Worm (Caenorhabditis elegans) whole organism, late embryonic: ENCODE results near the gene klp-6.
A peak's percentile ranks its signal among the peaks of the same experiment; 100 is the strongest.
"Not testable (repeated sequence)": the region's sequence is repeated elsewhere in the genome, so short reads cannot be mapped to it uniquely, and the experiment has no call there.

Source experiments
- C08G9.2 ChIP-seq: sonication (generic microtip); optimal IDR thresholded peaks from 2 replicates; lab custom pipeline; 2016; ENCODE audit warnings: mild to moderate bottlenecking, missing genetic modification characterization, moderate library complexity, missing compliant biosample characterization
- C38D4.7 ChIP-seq: fragments of 200-800 bp; sonication (Bioruptor generic); optimal IDR thresholded peaks from 2 replicates; lab custom pipeline; 2018; ENCODE audit warnings: mild to moderate bottlenecking, missing genetic modification characterization, moderate library complexity, missing compliant biosample characterization
- F13H6.1 ChIP-seq: sonication (generic microtip); optimal IDR thresholded peaks from 2 replicates; lab custom pipeline; 2016; ENCODE audit warnings: missing genetic modification characterization, missing compliant biosample characterization
- K02D7.2 ChIP-seq: sonication (generic microtip); optimal IDR thresholded peaks from 2 replicates; lab custom pipeline; 2017; ENCODE audit warnings: mild to moderate bottlenecking, missing genetic modification characterization, missing compliant biosample characterization
- ahr-1 ChIP-seq: sonication (generic microtip); optimal IDR thresholded peaks from 2 replicates; lab custom pipeline; 2016; ENCODE audit warnings: missing genetic modification characterization, missing compliant biosample characterization
- ama-1 ChIP-seq: fragments of 150-350 bp; optimal IDR thresholded peaks from 2 replicates; lab custom pipeline; 2014
- ceh-14 ChIP-seq: sonication (generic microtip); optimal IDR thresholded peaks from 2 replicates; lab custom pipeline; 2016; ENCODE audit warnings: missing genotype, missing genetic modification characterization, missing compliant biosample characterization
- ceh-2 ChIP-seq: sonication (generic microtip); optimal IDR thresholded peaks from 2 replicates; lab custom pipeline; 2016; ENCODE audit warnings: missing genotype, missing genetic modification characterization, missing compliant biosample characterization
- ceh-22 ChIP-seq: sonication (generic microtip); optimal IDR thresholded peaks from 2 replicates; lab custom pipeline; 2017; ENCODE audit warnings: missing biosample characterization, missing genetic modification characterization
- ceh-30 ChIP-seq: fragments of 150-350 bp; optimal IDR thresholded peaks from 2 replicates; lab custom pipeline; 2014; ENCODE audit warnings: missing biosample characterization, missing genetic modification characterization
- ceh-34 ChIP-seq: sonication (generic microtip); optimal IDR thresholded peaks from 2 replicates; lab custom pipeline; 2016; ENCODE audit warnings: mild to moderate bottlenecking, missing genetic modification characterization, missing compliant biosample characterization
- ceh-45 ChIP-seq: fragments of 200-800 bp; sonication (Bioruptor generic); IDR thresholded peaks from 2 replicates; pipeline ENCODE4 v1.3.6; 2022; ENCODE audit warnings: missing genetic modification reagents, missing genetic modification characterization, missing compliant biosample characterization
- ceh-6 ChIP-seq: fragments of 200-800 bp; sonication (Bioruptor generic); optimal IDR thresholded peaks from 2 replicates; lab custom pipeline; 2018; ENCODE audit warnings: mild to moderate bottlenecking, missing genetic modification characterization, missing compliant biosample characterization
- ceh-9 ChIP-seq: sonication (generic microtip); optimal IDR thresholded peaks from 2 replicates; lab custom pipeline; 2016; ENCODE audit warnings: mild to moderate bottlenecking, missing genetic modification characterization, inconsistent platforms, missing compliant biosample characterization
- elt-4 ChIP-seq: sonication (generic microtip); optimal IDR thresholded peaks from 2 replicates; lab custom pipeline; 2016; ENCODE audit warnings: missing genetic modification characterization, missing compliant biosample characterization
- ets-4 ChIP-seq: sonication (generic microtip); optimal IDR thresholded peaks from 2 replicates; lab custom pipeline; 2016; ENCODE audit warnings: missing genetic modification characterization, missing compliant biosample characterization
- fkh-10 ChIP-seq: fragments of 150-350 bp; optimal IDR thresholded peaks from 2 replicates; lab custom pipeline; 2014; ENCODE audit warnings: missing biosample characterization, missing genetic modification reagents, missing genetic modification characterization
- hlh-15 ChIP-seq: sonication (generic microtip); optimal IDR thresholded peaks from 2 replicates; lab custom pipeline; 2016; ENCODE audit warnings: missing genetic modification characterization, missing compliant biosample characterization
- hlh-6 ChIP-seq: sonication (generic microtip); optimal IDR thresholded peaks from 2 replicates; lab custom pipeline; 2016; ENCODE audit warnings: missing genotype, missing genetic modification characterization, missing compliant biosample characterization
- hlh-8 ChIP-seq: sonication (generic microtip); optimal IDR thresholded peaks from 2 replicates; lab custom pipeline; 2016; ENCODE audit warnings: missing genotype, missing genetic modification characterization, missing compliant biosample characterization
- lin-11 ChIP-seq: fragments of 200-800 bp; sonication (Bioruptor generic); optimal IDR thresholded peaks from 2 replicates; lab custom pipeline; 2018; ENCODE audit warnings: mild to moderate bottlenecking, missing genetic modification characterization, missing compliant biosample characterization
- nhr-11 ChIP-seq: fragments of 150-350 bp; optimal IDR thresholded peaks from 2 replicates; lab custom pipeline; 2014; ENCODE audit warnings: missing biosample characterization, missing genetic modification characterization
- nhr-232 ChIP-seq: sonication (generic microtip); optimal IDR thresholded peaks from 2 replicates; lab custom pipeline; 2016; ENCODE audit warnings: missing genetic modification characterization, missing compliant biosample characterization
- odd-2 ChIP-seq: sonication (generic microtip); optimal IDR thresholded peaks from 2 replicates; lab custom pipeline; 2017; ENCODE audit warnings: antibody characterized with exemption, mild to moderate bottlenecking, missing genetic modification characterization, missing compliant biosample characterization
- pag-3 ChIP-seq: sonication (generic microtip); optimal IDR thresholded peaks from 2 replicates; lab custom pipeline; 2016; ENCODE audit warnings: missing compliant biosample characterization, missing genetic modification characterization, borderline replicate concordance
- pha-2 ChIP-seq: sonication (generic microtip); optimal IDR thresholded peaks from 2 replicates; lab custom pipeline; 2017; ENCODE audit warnings: mild to moderate bottlenecking, missing genetic modification characterization, missing compliant biosample characterization
- rnt-1 ChIP-seq: sonication (generic microtip); optimal IDR thresholded peaks from 2 replicates; lab custom pipeline; 2016; ENCODE audit warnings: missing genetic modification characterization, missing compliant biosample characterization
- sox-2 ChIP-seq: fragments of 200-800 bp; sonication (Bioruptor generic); IDR thresholded peaks from 2 replicates; pipeline ENCODE4 v1.3.6; 2022; ENCODE audit warnings: missing genetic modification reagents, missing genetic modification characterization, missing compliant biosample characterization
- syd-9 ChIP-seq: sonication (generic microtip); optimal IDR thresholded peaks from 2 replicates; lab custom pipeline; 2016; ENCODE audit warnings: mild to moderate bottlenecking, missing genetic modification characterization, moderate library complexity, missing compliant biosample characterization
- tbx-2 ChIP-seq: sonication (generic microtip); optimal IDR thresholded peaks from 2 replicates; lab custom pipeline; 2016; ENCODE audit warnings: missing genetic modification characterization, missing compliant biosample characterization
- tbx-7 ChIP-seq: sonication (generic microtip); optimal IDR thresholded peaks from 2 replicates; lab custom pipeline; 2016; ENCODE audit warnings: missing genotype, missing genetic modification characterization, missing compliant biosample characterization
- ttx-3 ChIP-seq: sonication (generic microtip); optimal IDR thresholded peaks from 2 replicates; lab custom pipeline; 2016; ENCODE audit warnings: missing genetic modification reagents, missing genetic modification characterization, missing compliant biosample characterization
- unc-86 ChIP-seq: sonication (generic microtip); optimal IDR thresholded peaks from 2 replicates; lab custom pipeline; 2016; ENCODE audit warnings: missing genetic modification characterization, missing compliant biosample characterization
- zip-5 ChIP-seq: sonication (generic microtip); optimal IDR thresholded peaks from 2 replicates; lab custom pipeline; 2016; ENCODE audit warnings: missing genetic modification characterization, missing compliant biosample characterization

Gene klp-6

DNA sequence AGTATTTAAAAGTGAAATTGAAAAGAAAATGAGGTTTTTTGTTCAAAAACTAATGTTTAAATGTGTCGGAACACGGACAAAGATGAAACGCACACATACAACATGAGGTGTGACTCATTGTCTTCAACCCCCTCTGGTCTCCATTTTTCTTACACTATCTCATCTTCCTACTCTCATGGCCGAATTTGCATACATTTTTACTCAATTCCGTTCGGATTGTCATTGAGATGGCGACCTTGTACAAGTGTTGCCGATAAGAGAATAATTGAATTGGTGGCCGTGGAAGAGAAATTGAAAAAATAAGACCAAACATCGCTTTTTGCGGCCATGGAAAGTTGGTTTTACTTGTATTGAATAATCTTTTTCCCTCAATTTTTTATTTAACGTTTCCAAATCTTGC lies 16.4 kb downstream of the klp-6 start, which contains the start of gene txbp-3 (continued):
- 0 out of 2 replicates have a peak, but pooled peaks have one; percentile 18 for TF ChIP-seq sox-2 (GFP tag; lab: Robert Waterston, UW)
- no peak for TF ChIP-seq ceh-22
- TF ChIP-seq unc-86 (tag; lab: Kevin White, UChicago) = no peak
- no peak for TF ChIP-seq odd-2 (tag; lab: Kevin White, UChicago)

DNA sequence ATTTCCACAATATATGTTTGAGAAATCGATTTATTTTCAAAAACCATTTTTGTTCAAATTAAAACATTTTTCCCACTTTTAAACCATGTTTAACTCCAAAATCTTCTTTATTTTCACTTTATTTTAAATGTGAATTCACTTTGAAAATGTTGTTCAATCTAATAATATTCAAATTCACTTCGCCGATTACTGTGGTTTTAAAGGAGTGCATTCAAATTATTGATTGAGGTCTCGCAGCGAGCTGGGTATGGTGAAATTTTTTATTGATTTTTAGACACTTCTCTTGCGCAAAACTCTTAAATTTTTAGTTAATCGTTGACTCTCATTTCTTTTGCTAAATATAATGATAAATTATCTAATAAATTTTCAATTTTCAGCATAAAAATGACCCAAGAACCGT lies 17.0 kb downstream of the klp-6 start, which contains the start of gene C45G9.5:
C45G9.5 (plus strand) TSS at position 378 of the 400 bp plus-strand sequence.
- no peak for TF ChIP-seq pag-3 (tag; lab: Kevin White, UChicago)

DNA sequence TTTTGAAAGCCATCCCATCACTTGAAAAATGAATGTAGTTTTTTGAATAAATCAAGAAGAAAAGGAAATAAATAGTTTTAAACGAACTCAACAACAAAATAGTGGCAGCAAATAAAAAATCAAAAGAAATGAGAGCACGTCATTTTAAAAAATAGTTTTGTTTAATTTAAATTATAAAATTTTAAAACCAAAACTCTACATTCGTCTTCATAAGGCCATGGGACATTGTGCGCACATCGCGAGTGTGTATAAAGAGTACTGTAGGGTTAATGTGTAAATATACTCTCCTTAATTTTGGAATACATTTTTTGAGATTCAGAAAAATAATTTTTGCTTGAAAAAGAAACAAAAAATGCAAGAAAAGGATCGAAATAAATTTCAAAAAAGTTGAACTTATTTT lies 21.2 kb downstream of the klp-6 start, which contains the start of gene C45G9.15:
C45G9.15 (minus strand) TSS at position 101 of the 400 bp plus-strand sequence.
- TF ChIP-seq ets-4 (tag; lab: Kevin White, UChicago) = no peak
- TF ChIP-seq ttx-3 = no peak
- no peak for TF ChIP-seq ceh-14 (tag; lab: Kevin White, UChicago)
- no peak for TF ChIP-seq ceh-22
- no peak for TF ChIP-seq hlh-15 (tag; lab: Kevin White, UChicago)
- no peak for TF ChIP-seq fkh-10 (GFP tag; lab: Kevin White, UChicago)
- TF ChIP-seq ahr-1 (tag; lab: Kevin White, UChicago) = no peak
- TF ChIP-seq rnt-1 (tag; lab: Kevin White, UChicago) = no peak
- TF ChIP-seq ceh-6 (GFP tag; lab: Kevin White, UChicago) = no peak
- TF ChIP-seq ceh-2 = no peak
- TF ChIP-seq ama-1 (lab: Kevin White, UChicago) = no peak
- no peak for TF ChIP-seq lin-11 (tag; lab: Kevin White, UChicago)
- TF ChIP-seq F13H6.1 (tag; lab: Kevin White, UChicago) = no peak
- TF ChIP-seq, all 69 proteins: peak for 0

DNA sequence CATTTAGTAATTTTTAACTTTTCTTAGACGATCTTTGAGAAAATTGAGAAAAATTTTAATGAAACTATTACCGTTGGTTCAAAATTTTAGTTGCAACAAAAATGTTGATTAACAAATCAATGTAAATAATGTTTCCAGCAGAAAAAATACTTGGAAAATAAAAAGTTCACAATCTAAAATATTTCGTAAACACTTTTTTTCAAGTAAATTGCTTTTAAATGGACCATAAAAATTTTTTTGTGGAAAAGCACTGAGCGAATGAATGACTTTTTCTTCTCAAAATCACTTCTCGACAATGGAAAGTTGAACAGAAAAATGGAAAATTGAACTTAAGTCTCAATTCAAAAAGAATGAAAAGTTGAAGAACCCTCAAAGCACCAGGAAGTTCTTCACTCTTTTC lies 22.8 kb downstream of the klp-6 start, which contains the start of gene C45G9.8:
C45G9.8 (minus strand) TSS at position 101 of the 400 bp plus-strand sequence.
- TF ChIP-seq zip-5 (tag; lab: Kevin White, UChicago) (no peak), tbx-7 (tag; lab: Kevin White, UChicago) (no peak), C38D4.7 (GFP tag; lab: Kevin White, UChicago) (no peak), ceh-30 (no peak), nhr-11 (no peak), K02D7.2 (tag; lab: Kevin White, UChicago) (no peak), ceh-45 (GFP tag; lab: Robert Waterston, UW) (no peak)

DNA sequence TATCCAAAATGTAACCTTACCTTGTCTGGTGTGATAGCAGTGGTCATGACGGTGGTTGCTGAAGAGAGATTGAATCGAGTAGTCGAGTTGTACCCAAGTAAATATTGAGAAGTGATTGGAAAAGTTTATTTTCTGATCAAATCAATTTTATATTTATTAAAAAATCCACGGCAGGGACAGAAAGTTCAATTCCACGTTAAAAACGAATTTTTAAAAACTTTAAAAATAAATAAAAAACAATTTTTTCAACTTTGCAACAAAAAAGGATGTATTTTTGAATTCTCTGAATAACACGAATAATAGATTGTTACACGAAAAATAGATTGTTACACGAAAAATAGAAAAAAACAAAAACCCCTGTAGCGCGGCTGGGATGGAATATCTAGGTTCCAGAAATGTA lies 25.0 kb downstream of the klp-6 start, which contains the start of gene C45G9.9:
C45G9.9 (minus strand) TSS at position 101 of the 400 bp plus-strand sequence.
- not testable (repeated sequence) for TF ChIP-seq ceh-9 (tag; lab: Kevin White, UChicago); ceh-30; hlh-8 (tag; lab: Kevin White, UChicago)

DNA sequence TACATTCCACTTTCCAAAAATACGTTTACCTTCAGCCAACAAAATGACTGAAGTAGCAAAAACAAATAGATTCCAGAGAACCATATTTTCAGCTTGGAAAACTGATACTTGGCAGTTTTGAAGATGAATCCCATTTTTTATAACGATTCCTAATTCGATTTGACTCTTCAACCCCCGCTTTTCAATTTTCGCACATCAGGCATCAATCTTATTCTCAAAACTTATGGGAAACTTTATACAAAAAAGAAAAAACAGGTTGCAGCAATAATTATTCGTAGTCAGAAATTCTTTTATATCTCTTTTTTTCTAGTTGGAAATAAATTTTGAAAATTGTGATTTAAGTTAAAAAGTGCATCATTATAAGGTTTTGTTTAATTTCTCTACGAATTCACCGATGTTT lies 31.1 kb downstream of the klp-6 start, which contains the start of gene C45G9.10:
C45G9.10 (minus strand) TSS at position 101 of the 400 bp plus-strand sequence.
- no peak for TF ChIP-seq C08G9.2
- no peak for TF ChIP-seq zip-5 (tag; lab: Kevin White, UChicago)
- no peak for TF ChIP-seq hlh-8 (tag; lab: Kevin White, UChicago)
- no peak for TF ChIP-seq ceh-45 (GFP tag; lab: Robert Waterston, UW)
- no peak for TF ChIP-seq tbx-2 (tag; lab: Kevin White, UChicago)
- TF ChIP-seq elt-4 = no peak
- TF ChIP-seq nhr-232 (tag; lab: Kevin White, UChicago) = no peak
- no peak for TF ChIP-seq rnt-1 (tag; lab: Kevin White, UChicago)
- no peak for TF ChIP-seq ttx-3
- TF ChIP-seq ahr-1 (tag; lab: Kevin White, UChicago) = no peak
- TF ChIP-seq ceh-14 (tag; lab: Kevin White, UChicago) = no peak
- no peak for TF ChIP-seq hlh-6 (tag; lab: Kevin White, UChicago)
- TF ChIP-seq syd-9 (tag; lab: Kevin White, UChicago) = no peak
- TF ChIP-seq ceh-34 (tag; lab: Kevin White, UChicago) = no peak
- no peak for TF ChIP-seq pha-2 (tag; lab: Kevin White, UChicago)
- no peak for TF ChIP-seq ets-4 (tag; lab: Kevin White, UChicago)
